Worm (Caenorhabditis elegans) whole organism, midembryonic: Measurements from ENCODE around the gene T10H9.8.

Experiments used
- T22C8.4 ChIP-seq: fragments of 200-800 bp; sonication (Bioruptor generic); IDR thresholded peaks from 2 replicates; pipeline ENCODE4 v1.3.6; 2022; ENCODE audit warnings: missing genetic modification characterization, missing compliant biosample characterization
- flt-1 ChIP-seq: fragments of 200-800 bp; sonication (Bioruptor generic); IDR thresholded peaks from 2 replicates; pipeline ENCODE4 v1.3.6; 2022; ENCODE audit warnings: missing genetic modification characterization, missing compliant biosample characterization
- klf-2 ChIP-seq: fragments of 200-800 bp; sonication (Bioruptor generic); conservative IDR thresholded peaks from 2 replicates; pipeline ENCODE4 v1.3.6; 2022; ENCODE audit warnings: missing genetic modification reagents, missing genetic modification characterization, missing compliant biosample characterization
- ref-1 ChIP-seq: fragments of 200-800 bp; sonication (Bioruptor generic); conservative IDR thresholded peaks from 2 replicates; pipeline ENCODE4 v1.3.6; 2022; ENCODE audit warnings: missing genetic modification reagents, missing genetic modification characterization, missing compliant biosample characterization
- tab-1 ChIP-seq: fragments of 200-800 bp; sonication (Bioruptor generic); IDR thresholded peaks from 2 replicates; pipeline ENCODE4 v1.3.6; 2022; ENCODE audit warnings: missing genetic modification characterization, missing compliant biosample characterization

DNA sequence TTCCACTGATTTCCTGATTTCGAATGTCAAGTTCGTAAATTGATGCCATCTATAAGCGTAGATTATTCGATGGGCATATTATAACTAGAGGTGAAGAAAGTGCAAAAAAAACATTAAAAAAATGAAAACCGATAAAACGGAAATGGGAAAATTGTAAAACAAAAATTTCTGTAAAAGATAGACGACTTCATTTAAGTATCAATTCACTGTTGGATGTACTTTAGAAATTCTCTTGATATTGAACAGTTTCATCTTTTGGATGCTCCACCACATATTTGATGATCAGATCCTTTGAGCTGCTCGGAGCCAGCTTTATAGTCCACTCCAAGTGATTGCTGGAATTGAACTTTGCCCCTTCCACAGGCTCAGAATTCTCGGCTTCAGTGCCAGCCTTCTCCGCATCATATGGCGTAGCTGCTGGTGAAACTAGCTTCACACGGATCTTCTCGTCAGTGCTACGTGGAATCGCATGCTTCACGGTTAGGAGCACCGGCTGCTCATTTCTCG is 49.5 kb upstream of the T10H9.8 start, which contains the start of gene ZK1055.6:
- no peak for TF ChIP-seq T22C8.4 (GFP tag; lab: Robert Waterston, UW)
- no peak for TF ChIP-seq tab-1 (GFP tag; lab: Robert Waterston, UW)
- no peak for TF ChIP-seq klf-2
- TF ChIP-seq flt-1 (GFP tag; lab: Robert Waterston, UW): no peak
- no peak for TF ChIP-seq ref-1 (GFP tag; lab: Robert Waterston, UW)
